Worm (Caenorhabditis elegans): ENCODE measurements around the gene cyp-34A8.

- TF ChIP-seq him-1 (tag; optimal IDR thresholded peaks at IDR 0.05) = no peak
- TF ChIP-seq dao-5 (tag; optimal IDR thresholded peaks at IDR 0.05) = no peak
These were observed 37.0 kb upstream of the cyp-34A8 start for ce11 chrV:4004577-4004976.

Measured in whole organism, L4/young adult.